Worm (Caenorhabditis elegans): ENCODE data around the gene ZC21.6.

ce11 chrIII:8503341-8503740 lies 42.1 kb downstream of the ZC21.6 start:
- no peak for TF ChIP-seq unc-62 (GFP tag; optimal IDR thresholded peaks at IDR 0.05)
- no peak for TF ChIP-seq madf-10 (tag; optimal IDR thresholded peaks at IDR 0.05)
- TF ChIP-seq snpc-4 (GFP tag; optimal IDR thresholded peaks at IDR 0.05) = no peak
- TF ChIP-seq snpc-4 (tag; optimal IDR thresholded peaks at IDR 0.05) = no peak
- TF ChIP-seq ama-1 (optimal IDR thresholded peaks at IDR 0.05) = no peak
- no peak for TF ChIP-seq ama-1 (GFP tag; optimal IDR thresholded peaks at IDR 0.05)
- no peak for TF ChIP-seq tlf-1 (GFP tag; optimal IDR thresholded peaks at IDR 0.05)
- TF ChIP-seq nfya-1 (tag; optimal IDR thresholded peaks at IDR 0.05; ENCODE audit: borderline replicate concordance, insufficient read depth) = no peak

Data from whole organism, young adult.